Worm (Caenorhabditis elegans): ENCODE measurements around the gene rgs-2.

The rgs-2 gene

DNA sequence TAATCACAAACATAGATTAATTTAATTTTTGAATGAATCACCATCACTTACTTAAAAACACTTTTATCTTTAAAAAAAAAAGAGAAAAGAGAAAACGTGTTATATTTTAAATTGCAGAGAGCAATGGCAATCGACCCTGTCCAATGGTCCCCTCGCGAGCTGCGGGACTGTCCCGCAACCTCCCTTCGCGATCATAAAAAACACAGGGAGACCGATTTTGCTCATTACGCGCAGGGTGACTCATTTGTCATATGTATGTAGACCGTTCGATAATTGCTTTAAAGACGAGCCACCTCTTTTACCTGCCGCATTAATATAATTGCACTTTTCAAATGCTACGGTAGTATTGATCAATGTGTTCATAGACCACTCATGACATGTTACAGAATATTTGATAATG, 17.6 kb downstream of the rgs-2 start:
- TF ChIP-seq ets-7 (tag; optimal IDR thresholded peaks at IDR 0.05) (no peak), tbx-11 (GFP tag; IDR thresholded peaks at IDR 0.05) (no peak), ceh-36 (tag; optimal IDR thresholded peaks at IDR 0.05) (no peak), aly-1 (tag; optimal IDR thresholded peaks at IDR 0.05) (no peak), tbx-37 (GFP tag; conservative IDR thresholded peaks at IDR 0.05) (no peak), ama-1 (optimal IDR thresholded peaks at IDR 0.05) (no peak), pes-1 (GFP tag; IDR thresholded peaks at IDR 0.05) (no peak), tra-4 (tag; optimal IDR thresholded peaks at IDR 0.05) (no peak), scrt-1 (GFP tag; IDR thresholded peaks at IDR 0.05) (no peak)

DNA sequence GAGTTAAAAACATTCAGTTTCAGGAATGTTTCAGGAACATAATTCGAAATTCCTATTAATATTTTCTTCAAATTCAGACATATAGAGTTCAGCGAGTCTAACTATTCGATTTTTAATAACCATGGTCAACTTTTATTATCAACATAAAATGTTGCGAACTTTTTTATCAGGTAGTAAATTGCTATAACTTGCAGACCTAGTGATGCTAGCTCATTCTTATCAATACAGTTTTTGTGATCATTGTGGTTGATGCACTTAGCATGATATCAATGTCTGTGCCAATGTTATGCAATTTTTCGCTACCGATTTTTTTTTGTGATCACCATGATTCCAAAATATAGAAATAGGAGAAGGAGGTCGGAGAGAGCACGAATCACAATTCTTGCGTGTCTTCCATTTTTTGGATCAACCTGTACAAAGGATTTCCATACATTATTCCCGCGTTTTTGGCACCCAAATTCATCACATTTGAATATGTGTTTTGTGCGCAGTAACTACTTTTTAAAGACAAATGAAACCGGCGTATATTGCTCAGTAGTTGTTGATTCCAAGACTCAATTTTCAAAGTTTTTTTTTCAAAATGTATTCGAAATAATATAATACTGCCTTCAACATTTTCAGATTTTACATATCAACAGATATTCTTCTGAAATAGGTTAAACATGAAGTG, 18.9 kb downstream of the rgs-2 start, which contains the start of gene pgp-12:
Gene pgp-12 (plus strand): TSS at position 620 of the 670 bp plus-strand sequence.
- TF ChIP-seq ets-7 (tag; optimal IDR thresholded peaks at IDR 0.05) (no peak), scrt-1 (GFP tag; IDR thresholded peaks at IDR 0.05) (no peak), ceh-36 (tag; optimal IDR thresholded peaks at IDR 0.05) (no peak), ceh-13 (GFP tag; optimal IDR thresholded peaks at IDR 0.05) (no peak), ama-1 (optimal IDR thresholded peaks at IDR 0.05) (no peak), hnd-1 (tag; optimal IDR thresholded peaks at IDR 0.05) (no peak), hmg-4 (GFP tag; optimal IDR thresholded peaks at IDR 0.05) (no peak), flt-1 (GFP tag; IDR thresholded peaks at IDR 0.05) (no peak), tbx-37 (GFP tag; conservative IDR thresholded peaks at IDR 0.05) (no peak), aly-1 (tag; optimal IDR thresholded peaks at IDR 0.05) (no peak), pes-1 (GFP tag; IDR thresholded peaks at IDR 0.05) (no peak)

DNA sequence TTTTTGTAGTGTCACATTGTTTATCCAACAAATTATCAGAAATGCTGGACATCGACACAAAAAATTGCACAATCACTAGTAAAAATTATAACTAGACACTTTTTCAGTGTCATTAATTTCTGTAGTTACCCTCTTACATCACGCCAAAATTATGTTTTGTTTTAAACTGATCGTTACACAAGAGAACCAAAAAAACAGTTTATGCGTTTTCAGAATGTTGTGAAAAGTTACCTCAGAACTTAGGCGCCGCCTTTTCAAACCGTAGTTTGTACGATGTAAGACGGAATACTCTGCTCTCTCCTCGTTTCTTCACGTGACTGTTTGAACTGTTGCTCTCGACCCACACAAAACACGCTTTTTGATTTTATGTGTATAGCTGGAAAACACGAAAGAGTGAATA, 26.0 kb downstream of the rgs-2 start, which contains the start of gene pgp-13:
Gene pgp-13 (plus strand): TSS at position 301 of the 400 bp plus-strand sequence.
- no peak for TF ChIP-seq hmg-4 (GFP tag; optimal IDR thresholded peaks at IDR 0.05)

DNA sequence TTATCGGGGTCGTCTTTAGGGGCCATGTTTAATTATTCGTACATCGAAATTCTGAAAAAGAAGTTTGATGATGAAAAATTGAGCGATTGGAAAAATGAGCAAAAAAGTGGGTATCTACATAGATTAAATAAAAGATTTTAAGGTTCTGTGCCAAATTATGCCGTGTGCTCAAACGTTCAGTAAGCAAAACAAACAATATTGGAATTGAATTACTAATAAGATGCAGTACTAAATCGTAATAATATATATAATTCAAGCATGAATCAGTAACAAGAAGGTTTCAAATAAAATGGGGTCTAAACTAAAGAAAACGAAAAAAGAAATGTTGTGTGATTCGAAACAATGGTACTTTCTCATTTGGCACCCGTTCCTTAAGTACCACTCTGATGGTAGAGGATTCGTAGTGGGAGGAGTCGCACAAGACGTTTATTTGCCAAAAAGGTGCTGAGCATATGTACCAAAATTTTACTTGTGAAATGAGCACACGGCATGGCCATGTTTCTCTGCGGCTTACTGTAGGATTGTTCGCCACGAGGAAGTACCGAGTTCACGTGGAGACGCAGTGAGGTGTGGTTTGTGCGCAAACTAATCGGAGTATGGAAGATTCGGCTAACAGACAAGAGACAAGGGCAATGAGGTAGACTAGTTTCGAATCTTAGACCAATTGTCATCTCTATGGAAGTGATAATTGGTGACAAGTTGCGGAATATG, 37.2 kb downstream of the rgs-2 start, which contains the start of gene pgp-14:
Gene pgp-14 (minus strand): TSS at position 51 of the 711 bp plus-strand sequence.
- TF ChIP-seq B0310.2 (tag; optimal IDR thresholded peaks at IDR 0.05) (no peak), sea-1 (GFP tag; conservative IDR thresholded peaks at IDR 0.05) (no peak), F13C5.2 (tag; optimal IDR thresholded peaks at IDR 0.05) (no peak), aly-1 (tag; optimal IDR thresholded peaks at IDR 0.05) (no peak), ets-7 (tag; optimal IDR thresholded peaks at IDR 0.05) (no peak), pes-1 (GFP tag; IDR thresholded peaks at IDR 0.05) (no peak), scrt-1 (GFP tag; IDR thresholded peaks at IDR 0.05) (no peak), ceh-36 (tag; optimal IDR thresholded peaks at IDR 0.05) (no peak), ceh-13 (GFP tag; optimal IDR thresholded peaks at IDR 0.05) (no peak), hmbx-1 (tag; optimal IDR thresholded peaks at IDR 0.05) (no peak), hnd-1 (tag; optimal IDR thresholded peaks at IDR 0.05) (no peak), tra-4 (tag; optimal IDR thresholded peaks at IDR 0.05) (no peak), tbx-37 (GFP tag; conservative IDR thresholded peaks at IDR 0.05) (no peak), tbx-11 (GFP tag; IDR thresholded peaks at IDR 0.05) (no peak), hmg-4 (GFP tag; optimal IDR thresholded peaks at IDR 0.05) (no peak), flt-1 (GFP tag; IDR thresholded peaks at IDR 0.05) (no peak), ama-1 (optimal IDR thresholded peaks at IDR 0.05) (no peak)

DNA sequence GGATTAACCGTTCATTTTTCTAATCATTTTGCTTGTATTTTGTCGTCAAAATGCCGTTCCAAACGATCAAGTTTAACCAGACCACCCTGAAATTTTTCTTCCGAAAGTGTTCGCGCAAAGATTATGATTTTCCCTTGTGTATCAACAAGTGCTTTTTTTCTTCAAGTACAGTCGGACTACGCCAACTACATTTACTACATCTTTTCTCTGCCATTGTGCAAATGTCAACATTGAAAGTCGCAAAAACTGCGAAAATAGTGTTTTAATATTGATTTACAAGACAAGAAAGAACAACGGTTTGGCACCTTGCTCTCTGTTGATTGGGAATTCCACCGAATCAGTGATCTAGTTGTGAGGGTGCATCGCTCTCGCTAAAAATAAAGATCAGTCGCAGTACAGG, 38.4 kb downstream of the rgs-2 start:
- TF ChIP-seq tbx-37 (GFP tag; conservative IDR thresholded peaks at IDR 0.05) (no peak), ceh-36 (tag; optimal IDR thresholded peaks at IDR 0.05) (no peak), aly-1 (tag; optimal IDR thresholded peaks at IDR 0.05) (no peak), ceh-13 (GFP tag; optimal IDR thresholded peaks at IDR 0.05) (no peak), tbx-11 (GFP tag; IDR thresholded peaks at IDR 0.05) (no peak), scrt-1 (GFP tag; IDR thresholded peaks at IDR 0.05) (no peak)

DNA sequence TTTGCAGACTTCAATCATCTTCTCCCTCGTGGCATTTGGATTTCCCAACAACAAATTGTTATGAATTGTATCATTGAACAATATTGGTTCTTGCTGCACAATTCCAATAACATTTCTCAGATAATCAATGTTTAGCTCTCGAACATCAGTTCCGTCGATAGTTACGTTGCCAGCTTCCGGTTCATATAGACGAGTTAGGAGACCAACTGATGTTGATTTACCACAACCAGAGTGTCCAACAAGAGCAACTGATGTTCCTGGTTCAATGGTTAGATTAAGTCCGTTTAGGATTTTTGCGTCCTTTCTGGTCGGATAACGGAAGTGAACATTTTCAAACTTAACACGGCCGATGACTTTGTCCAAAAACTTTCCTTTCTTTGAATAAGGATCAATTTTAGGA, 41.6 kb downstream of the rgs-2 start:
- TF ChIP-seq scrt-1 (GFP tag; IDR thresholded peaks at IDR 0.05) (no peak), hmbx-1 (tag; optimal IDR thresholded peaks at IDR 0.05) (no peak), tra-4 (tag; optimal IDR thresholded peaks at IDR 0.05) (no peak)

DNA sequence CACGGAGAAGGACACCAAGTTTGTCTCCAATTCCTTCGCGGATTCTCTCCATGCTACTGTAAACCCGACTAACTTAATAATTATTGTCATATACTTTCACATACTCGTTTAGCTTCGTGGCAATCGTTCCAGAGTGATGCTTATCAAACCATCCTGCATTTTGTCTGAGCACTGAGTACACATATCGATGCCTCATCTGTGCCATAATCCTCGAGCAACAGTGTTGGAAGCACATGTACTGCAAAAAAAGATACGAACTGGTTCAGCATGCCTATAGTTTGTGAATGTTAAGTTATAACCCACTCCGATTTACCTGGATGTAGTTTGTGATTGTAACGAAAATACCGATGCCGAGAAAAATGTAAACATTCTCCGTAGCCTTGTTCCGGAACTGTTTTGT, 42.6 kb downstream of the rgs-2 start:
- TF ChIP-seq flt-1 (GFP tag; IDR thresholded peaks at IDR 0.05) (no peak), ama-1 (optimal IDR thresholded peaks at IDR 0.05) (no peak), tbx-11 (GFP tag; IDR thresholded peaks at IDR 0.05) (no peak), F13C5.2 (tag; optimal IDR thresholded peaks at IDR 0.05) (no peak), sea-1 (GFP tag; conservative IDR thresholded peaks at IDR 0.05) (no peak), tra-4 (tag; optimal IDR thresholded peaks at IDR 0.05) (no peak), pes-1 (GFP tag; IDR thresholded peaks at IDR 0.05) (no peak), hnd-1 (tag; optimal IDR thresholded peaks at IDR 0.05) (no peak), hmbx-1 (tag; optimal IDR thresholded peaks at IDR 0.05) (no peak), B0310.2 (tag; optimal IDR thresholded peaks at IDR 0.05) (no peak), tbx-37 (GFP tag; conservative IDR thresholded peaks at IDR 0.05) (no peak), ceh-36 (tag; optimal IDR thresholded peaks at IDR 0.05) (no peak), hmg-4 (GFP tag; optimal IDR thresholded peaks at IDR 0.05) (no peak), ets-7 (tag; optimal IDR thresholded peaks at IDR 0.05) (no peak), scrt-1 (GFP tag; IDR thresholded peaks at IDR 0.05) (no peak)

DNA sequence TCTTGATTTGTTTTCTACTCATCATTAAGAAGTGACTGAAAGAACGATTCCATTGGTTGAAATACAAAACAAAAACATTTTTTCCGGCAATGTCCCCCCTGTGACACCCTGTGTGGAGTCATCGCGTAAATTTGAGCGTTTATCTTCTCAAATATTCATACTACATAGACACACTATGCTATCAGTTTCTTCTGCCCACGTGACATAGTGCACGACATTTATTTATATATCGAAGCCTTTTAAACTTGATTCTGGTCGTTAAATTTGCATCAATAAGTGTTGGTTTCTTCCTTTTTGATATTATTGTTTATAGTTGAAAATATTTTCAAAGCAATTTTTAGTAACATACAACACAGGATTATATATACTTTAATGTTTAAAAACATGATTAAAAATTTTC, 46.6 kb downstream of the rgs-2 start:
- TF ChIP-seq ama-1 (optimal IDR thresholded peaks at IDR 0.05) (no peak), tra-4 (tag; optimal IDR thresholded peaks at IDR 0.05) (no peak), ceh-36 (tag; optimal IDR thresholded peaks at IDR 0.05) (no peak), hnd-1 (tag; optimal IDR thresholded peaks at IDR 0.05) (no peak), scrt-1 (GFP tag; IDR thresholded peaks at IDR 0.05) (no peak), ceh-13 (GFP tag; optimal IDR thresholded peaks at IDR 0.05) (no peak), F13C5.2 (tag; optimal IDR thresholded peaks at IDR 0.05) (no peak)

Measured in whole organism, early embryonic.